Worm (Caenorhabditis elegans) whole organism, early embryonic: ENCODE results near the gene msp-74.

Experiments
- B0310.2 ChIP-seq: sonication (generic microtip); optimal IDR thresholded peaks from 2 replicates; lab custom pipeline; 2016; ENCODE audit warnings: mild to moderate bottlenecking, missing genetic modification characterization, missing compliant biosample characterization
- F13C5.2 ChIP-seq: sonication (generic microtip); optimal IDR thresholded peaks from 2 replicates; lab custom pipeline; 2017; ENCODE audit warnings: mild to moderate bottlenecking, missing genetic modification characterization, inconsistent platforms, missing compliant biosample characterization
- aly-1 ChIP-seq: sonication (generic microtip); optimal IDR thresholded peaks from 2 replicates; lab custom pipeline; 2016; ENCODE audit warnings: missing genetic modification characterization, missing compliant biosample characterization
- ama-1 ChIP-seq: fragments of 150-350 bp; optimal IDR thresholded peaks from 2 replicates; lab custom pipeline; 2014
- ceh-13 ChIP-seq: fragments of 200-800 bp; sonication (Bioruptor generic); optimal IDR thresholded peaks from 2 replicates; lab custom pipeline; 2018; ENCODE audit warnings: mild to moderate bottlenecking, missing genetic modification characterization, missing compliant biosample characterization
- ceh-36 ChIP-seq: sonication (generic microtip); optimal IDR thresholded peaks from 2 replicates; lab custom pipeline; 2016; ENCODE audit warnings: missing genetic modification characterization, inconsistent platforms, missing compliant biosample characterization
- ets-7 ChIP-seq: sonication (generic microtip); optimal IDR thresholded peaks from 2 replicates; lab custom pipeline; 2016; ENCODE audit warnings: missing genotype, missing genetic modification characterization, missing compliant biosample characterization
- flt-1 ChIP-seq: fragments of 200-800 bp; sonication (Bioruptor generic); IDR thresholded peaks from 2 replicates; pipeline ENCODE4 v1.3.6; 2022; ENCODE audit warnings: missing genetic modification characterization, missing compliant biosample characterization
- hmbx-1 ChIP-seq: sonication (generic microtip); optimal IDR thresholded peaks from 2 replicates; lab custom pipeline; 2016; ENCODE audit warnings: mild to moderate bottlenecking, missing genetic modification characterization, missing compliant biosample characterization
- hmg-4 ChIP-seq: fragments of 200-800 bp; sonication (Bioruptor generic); optimal IDR thresholded peaks from 2 replicates; lab custom pipeline; 2018; ENCODE audit warnings: mild to moderate bottlenecking, missing genetic modification characterization, missing compliant biosample characterization
- hnd-1 ChIP-seq: sonication (generic microtip); optimal IDR thresholded peaks from 2 replicates; lab custom pipeline; 2016; ENCODE audit warnings: missing genetic modification characterization, missing compliant biosample characterization
- pes-1 ChIP-seq: fragments of 200-800 bp; sonication (Bioruptor generic); IDR thresholded peaks from 2 replicates; pipeline ENCODE4 v1.3.6; 2022; ENCODE audit warnings: missing genetic modification reagents, missing genetic modification characterization, missing compliant biosample characterization
- scrt-1 ChIP-seq: fragments of 200-800 bp; sonication (Bioruptor generic); IDR thresholded peaks from 2 replicates; pipeline ENCODE4 v1.3.6; 2022; ENCODE audit warnings: missing genetic modification characterization, missing compliant biosample characterization
- sea-1 ChIP-seq: fragments of 200-800 bp; sonication (Bioruptor generic); conservative IDR thresholded peaks from 2 replicates; pipeline ENCODE4 v1.3.6; 2022; ENCODE audit warnings: missing genetic modification characterization, missing compliant biosample characterization
- tbx-11 ChIP-seq: fragments of 200-800 bp; sonication (Bioruptor generic); IDR thresholded peaks from 2 replicates; pipeline ENCODE4 v1.3.6; 2022; ENCODE audit warnings: missing genetic modification characterization, missing compliant biosample characterization
- tbx-37 ChIP-seq: fragments of 200-800 bp; sonication (Bioruptor generic); conservative IDR thresholded peaks from 2 replicates; pipeline ENCODE4 v1.3.6; 2022; ENCODE audit warnings: missing genetic modification reagents, missing genetic modification characterization, missing compliant biosample characterization
- tra-4 ChIP-seq: sonication (generic microtip); optimal IDR thresholded peaks from 2 replicates; lab custom pipeline; 2017; ENCODE audit warnings: missing genetic modification characterization, missing compliant biosample characterization

msp-74 gene

DNA sequence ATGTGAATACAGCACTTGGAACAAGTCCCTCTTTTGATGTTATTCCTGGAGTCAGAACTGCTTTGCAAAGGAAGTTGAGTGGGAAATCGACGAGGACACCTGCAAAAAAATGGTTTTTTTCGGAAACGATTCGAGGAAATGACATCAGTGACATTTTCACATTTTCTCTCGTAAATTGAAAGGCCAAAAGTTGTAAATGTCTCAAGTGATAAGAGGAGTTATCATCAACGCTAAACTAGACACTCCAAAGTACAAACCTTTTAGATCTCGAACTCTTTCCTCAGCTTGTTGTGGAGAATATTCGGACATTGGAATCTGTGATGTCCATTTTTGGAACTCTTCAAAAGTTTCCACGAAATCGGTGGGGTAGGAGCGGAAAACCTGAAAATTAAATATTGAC lies 30.9 kb downstream of the msp-74 start:
- TF ChIP-seq hmg-4 (GFP tag; lab: Kevin White, UChicago) (no peak), pes-1 (GFP tag; lab: Robert Waterston, UW) (no peak), ceh-36 (tag; lab: Kevin White, UChicago) (no peak), tra-4 (tag; lab: Kevin White, UChicago) (no peak), sea-1 (GFP tag; lab: Robert Waterston, UW) (no peak), tbx-11 (no peak)

DNA sequence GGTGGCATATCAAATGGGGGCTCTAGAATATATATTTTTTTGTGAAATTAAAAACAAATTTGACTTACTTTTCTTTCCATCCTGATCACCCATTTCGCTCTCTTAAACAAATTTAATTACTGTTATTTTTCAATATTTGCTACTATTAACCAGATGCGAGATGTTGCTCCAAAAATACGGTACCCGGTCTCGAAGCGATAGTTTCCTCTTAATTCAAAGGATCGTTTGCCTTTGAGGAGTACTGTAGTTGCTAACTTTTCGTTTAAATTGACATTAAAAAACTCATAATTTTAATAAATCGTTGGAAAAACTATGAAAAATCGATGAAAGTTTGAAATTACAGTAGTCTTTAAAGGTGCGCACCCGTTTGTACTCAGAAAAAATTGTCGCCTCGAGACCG lies 31.8 kb downstream of the msp-74 start, which contains the start of gene C04G6.4:
C04G6.4 (minus strand) TSS at position 101 of the 400 bp plus-strand sequence.
- TF ChIP-seq flt-1 (GFP tag; lab: Robert Waterston, UW) (no peak), pes-1 (GFP tag; lab: Robert Waterston, UW) (no peak), tra-4 (tag; lab: Kevin White, UChicago) (no peak), sea-1 (GFP tag; lab: Robert Waterston, UW) (no peak), hnd-1 (tag; lab: Kevin White, UChicago) (no peak), aly-1 (tag; lab: Kevin White, UChicago) (no peak), tbx-37 (GFP tag; lab: Robert Waterston, UW) (no peak), hmg-4 (GFP tag; lab: Kevin White, UChicago) (no peak), B0310.2 (no peak), scrt-1 (GFP tag; lab: Robert Waterston, UW) (no peak), tbx-11 (no peak), ets-7 (tag; lab: Kevin White, UChicago) (no peak), ceh-13 (no peak), hmbx-1 (tag; lab: Kevin White, UChicago) (no peak), ama-1 (no peak), ceh-36 (tag; lab: Kevin White, UChicago) (no peak), F13C5.2 (tag; lab: Kevin White, UChicago) (no peak)

DNA sequence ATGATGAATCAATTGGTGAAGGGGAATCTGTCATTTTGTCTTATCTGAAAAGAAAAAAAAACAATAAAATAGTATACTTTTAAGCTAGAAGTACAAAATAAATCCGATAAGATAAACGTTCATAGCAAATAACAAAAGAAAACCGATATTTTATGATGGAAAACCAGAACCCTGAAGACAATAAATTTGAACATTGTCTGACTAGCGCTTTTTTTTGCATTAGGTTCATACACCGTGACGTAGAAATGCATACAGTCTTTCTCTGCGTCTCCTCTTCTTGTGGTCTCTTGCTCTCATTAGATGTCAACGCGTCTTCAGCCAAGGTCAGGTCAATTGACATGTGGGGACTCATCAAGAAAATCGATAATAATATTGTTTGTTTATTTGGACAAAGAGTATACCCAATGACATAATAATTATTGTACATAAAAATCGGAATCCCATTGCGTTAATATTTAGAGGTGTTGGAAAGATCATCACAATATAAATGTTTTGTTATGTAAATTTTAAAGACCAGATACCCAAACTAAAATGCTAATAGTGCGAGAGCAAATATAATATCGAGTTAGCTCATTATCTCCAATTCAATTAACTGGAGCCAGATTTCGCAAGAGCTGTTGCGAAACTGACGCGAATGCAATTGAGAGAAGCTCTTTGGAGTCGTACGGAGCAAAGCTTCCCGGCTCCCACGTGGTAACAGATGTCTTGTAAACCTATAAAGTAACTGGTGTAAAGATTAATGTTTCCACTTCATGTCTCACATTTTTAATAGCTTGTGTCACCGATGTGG lies 33.8 kb downstream of the msp-74 start, which contains the start of gene dsh-2:
dsh-2 (minus strand) TSS at position 51 of the 790 bp plus-strand sequence.
- TF ChIP-seq B0310.2 (no peak), hmbx-1 (tag; lab: Kevin White, UChicago) (no peak), tbx-11 (no peak), flt-1 (GFP tag; lab: Robert Waterston, UW) (no peak), F13C5.2 (tag; lab: Kevin White, UChicago) (no peak), tbx-37 (GFP tag; lab: Robert Waterston, UW) (no peak), hmg-4 (GFP tag; lab: Kevin White, UChicago) (no peak)

DNA sequence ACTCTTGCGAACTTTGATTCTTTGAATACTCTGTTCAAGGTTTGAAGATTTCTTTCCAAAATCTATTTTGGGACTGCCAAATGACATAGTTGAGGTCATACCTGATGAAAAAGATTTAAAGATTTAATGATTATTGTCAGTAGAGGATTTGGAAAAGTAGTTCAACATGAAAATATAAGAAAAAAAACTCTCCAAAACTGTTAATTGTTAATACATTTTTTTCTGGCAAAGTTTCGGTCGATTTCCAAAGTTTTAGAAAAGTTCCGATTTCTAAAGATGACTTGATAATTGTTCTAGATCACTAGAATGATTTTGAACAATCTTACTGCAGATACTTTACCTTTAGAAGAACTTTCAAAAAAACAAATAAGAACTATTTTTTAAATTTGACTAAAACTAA lies 43.9 kb downstream of the msp-74 start, which contains the start of gene C27A2.7:
C27A2.7 (minus strand) TSS at position 101 of the 400 bp plus-strand sequence.
- TF ChIP-seq flt-1 (GFP tag; lab: Robert Waterston, UW) (no peak), sea-1 (GFP tag; lab: Robert Waterston, UW) (no peak), scrt-1 (GFP tag; lab: Robert Waterston, UW) (no peak), tra-4 (tag; lab: Kevin White, UChicago) (no peak), aly-1 (tag; lab: Kevin White, UChicago) (no peak), hmg-4 (GFP tag; lab: Kevin White, UChicago) (no peak), tbx-37 (GFP tag; lab: Robert Waterston, UW) (no peak), pes-1 (GFP tag; lab: Robert Waterston, UW) (no peak), hmbx-1 (tag; lab: Kevin White, UChicago) (no peak), ama-1 (no peak)

DNA sequence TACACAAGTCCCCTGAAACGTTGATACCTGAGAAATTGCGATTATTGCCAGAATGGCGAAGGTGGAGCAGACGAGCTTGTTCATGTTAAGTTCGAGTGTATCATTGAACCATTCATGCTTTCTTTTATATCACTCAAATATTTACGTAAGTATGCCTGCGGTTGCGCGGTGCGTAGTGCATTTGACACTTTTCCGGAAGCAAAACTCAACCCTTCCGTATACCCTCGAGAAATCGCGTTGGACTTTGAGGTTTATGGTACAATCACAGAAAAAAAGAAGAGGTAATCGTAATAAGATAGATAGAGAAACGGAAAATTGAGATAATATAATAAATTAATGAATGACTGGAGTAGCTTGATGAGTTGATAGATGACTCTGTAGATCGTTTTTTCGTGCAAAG lies 45.6 kb downstream of the msp-74 start, which contains the start of gene idpb-2:
idpb-2 (minus strand) TSS at position 101 of the 400 bp plus-strand sequence.
- TF ChIP-seq ama-1 (no peak), pes-1 (GFP tag; lab: Robert Waterston, UW) (no peak), hmg-4 (GFP tag; lab: Kevin White, UChicago) (no peak), ceh-36 (tag; lab: Kevin White, UChicago) (no peak), tbx-11 (no peak), B0310.2 (no peak)

DNA sequence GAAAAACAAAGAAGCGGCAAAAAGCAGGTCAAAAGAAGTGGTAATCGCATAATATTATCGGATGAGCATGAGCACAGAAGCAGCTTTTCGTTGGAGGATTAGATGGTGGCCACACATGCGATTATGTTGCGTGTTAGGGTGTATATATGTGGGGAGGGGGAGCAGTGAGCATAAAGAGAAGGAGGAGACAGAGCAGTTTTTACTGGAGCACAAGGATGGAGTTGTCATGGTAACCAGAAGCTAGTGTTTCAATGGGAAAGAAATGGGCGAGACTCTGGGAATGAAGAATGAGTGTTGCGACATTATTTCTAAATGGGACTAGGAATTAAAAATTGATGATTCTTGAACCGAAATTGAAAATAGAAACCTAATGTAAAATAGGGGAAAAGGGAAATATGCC lies 47.2 kb downstream of the msp-74 start, which contains the start of gene C27A2.8:
C27A2.8 (minus strand) TSS at position 117 of the 400 bp plus-strand sequence.
- no peak for TF ChIP-seq hmbx-1 (tag; lab: Kevin White, UChicago)
- peak; percentile 10 for TF ChIP-seq aly-1 (tag; lab: Kevin White, UChicago)

DNA sequence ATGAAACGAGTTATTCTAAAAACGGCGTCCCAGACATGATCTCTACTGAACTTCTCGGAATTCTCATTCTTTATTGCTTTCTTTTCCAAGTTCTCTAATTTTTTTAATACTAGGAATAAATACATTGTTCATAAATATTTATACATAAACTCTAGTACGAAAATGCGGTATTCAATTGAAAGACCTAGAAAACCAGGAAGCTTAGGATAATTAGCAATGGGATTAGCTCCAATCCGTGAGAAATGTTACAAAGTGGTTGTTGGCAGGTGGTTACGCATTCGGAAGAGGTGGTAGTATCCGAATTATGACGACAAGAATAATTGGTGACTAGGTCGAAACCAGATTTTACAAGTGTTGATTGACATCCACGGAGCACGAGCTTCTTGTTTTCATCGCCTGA lies 48.2 kb downstream of the msp-74 start:
- TF ChIP-seq aly-1 (tag; lab: Kevin White, UChicago) (no peak), ama-1 (no peak), ceh-36 (tag; lab: Kevin White, UChicago) (no peak), flt-1 (GFP tag; lab: Robert Waterston, UW) (no peak)
